Worm (Caenorhabditis elegans) whole organism, L3 larva: Measurements from ENCODE around the gene elo-5.

Experiments
- ama-1 ChIP-seq: fragments of 150-350 bp; optimal IDR thresholded peaks from 2 replicates; lab custom pipeline; 2018
- elt-1 ChIP-seq: fragments of 150-350 bp; optimal IDR thresholded peaks from 2 replicates; lab custom pipeline; 2014; ENCODE audit warnings: missing biosample characterization, missing genetic modification characterization
- lsy-12 ChIP-seq: sonication (generic microtip); optimal IDR thresholded peaks from 2 replicates; lab custom pipeline; 2016; ENCODE audit warnings: mild to moderate bottlenecking, missing genetic modification characterization, missing compliant biosample characterization
- nhr-28 ChIP-seq: fragments of 150-350 bp; optimal IDR thresholded peaks from 2 replicates; lab custom pipeline; 2014; ENCODE audit warnings: missing biosample characterization, missing genetic modification characterization
- nhr-43 ChIP-seq: sonication (generic microtip); optimal IDR thresholded peaks from 2 replicates; lab custom pipeline; 2016; ENCODE audit warnings: mild to moderate bottlenecking, missing genetic modification characterization, missing compliant biosample characterization; ENCODE audit not compliant: poor library complexity, severe bottlenecking
- skn-1 ChIP-seq: fragments of 150-350 bp; optimal IDR thresholded peaks from 2 replicates; lab custom pipeline; 2014; ENCODE audit warnings: missing biosample characterization, missing genetic modification characterization
- snpc-4 ChIP-seq: fragments of 150-350 bp; optimal IDR thresholded peaks from 2 replicates; lab custom pipeline; 2014; ENCODE audit warnings: missing biosample characterization, missing genetic modification characterization
- ztf-11 ChIP-seq: fragments of 150-350 bp; optimal IDR thresholded peaks from 2 replicates; lab custom pipeline; 2014; ENCODE audit warnings: missing biosample characterization, missing genetic modification characterization
- ztf-4 ChIP-seq: fragments of 150-350 bp; optimal IDR thresholded peaks from 2 replicates; lab custom pipeline; 2014; ENCODE audit warnings: missing biosample characterization, missing genetic modification characterization

ce11 chrIV:5360533-5360932 lies 16.4 kb downstream of the elo-5 start, which contains the start of gene F41H10.5:
- TF ChIP-seq elt-1 (tag; lab: Kevin White, UChicago) (no peak), ztf-11 (tag; lab: Kevin White, UChicago) (no peak), ama-1 (lab: Kevin White, UChicago) (no peak), snpc-4 (tag; lab: Kevin White, UChicago) (no peak), lsy-12 (tag; lab: Kevin White, UChicago) (no peak), ztf-4 (tag; lab: Kevin White, UChicago) (no peak), skn-1 (tag; lab: Kevin White, UChicago) (no peak), nhr-28 (no peak), nhr-43 (no peak)
